Fruit fly (Drosophila melanogaster) whole organism, embryonic: ENCODE data around the gene CG32163.
A peak's percentile ranks its signal among the peaks of the same experiment; 100 is the strongest.

Source experiments
- CG10321 ChIP-seq: fragments of 200-800 bp; sonication (Bioruptor generic); IDR thresholded peaks from 2 replicates; pipeline ENCODE4 v1.3.6; 2022; ENCODE audit warnings: missing biosample characterization, missing genetic modification characterization
- CG11247 ChIP-seq: fragments of 200-800 bp; sonication (Bioruptor generic); IDR thresholded peaks from 2 replicates; pipeline ENCODE4 v1.3.6; 2022; ENCODE audit warnings: missing biosample characterization, missing genetic modification characterization
- CG11696 ChIP-seq: fragments of 200-800 bp; sonication (Bioruptor generic); IDR thresholded peaks from 2 replicates; pipeline ENCODE4 v1.3.6; 2022; ENCODE audit warnings: missing biosample characterization, missing genetic modification characterization
- CG12071 ChIP-seq: fragments of 200-800 bp; sonication (Bioruptor generic); optimal IDR thresholded peaks from 3 replicates; lab custom pipeline; 2018; ENCODE audit warnings: missing biosample characterization, mild to moderate bottlenecking, missing genetic modification characterization
- CG12391 ChIP-seq: fragments of 200-800 bp; sonication (Bioruptor generic); optimal IDR thresholded peaks from 3 replicates; lab custom pipeline; 2018; ENCODE audit warnings: missing biosample characterization, mild to moderate bottlenecking, missing genetic modification characterization, moderate library complexity
- CG13894 ChIP-seq: fragments of 200-800 bp; sonication (Bioruptor generic); optimal IDR thresholded peaks from 3 replicates; lab custom pipeline; 2018; ENCODE audit warnings: missing biosample characterization, mild to moderate bottlenecking, missing genetic modification characterization, moderate library complexity
- CG14014 ChIP-seq: fragments of 200-800 bp; sonication (Bioruptor generic); IDR thresholded peaks from 2 replicates; pipeline ENCODE4 v1.3.6; 2022; ENCODE audit warnings: missing biosample characterization, missing genetic modification characterization
- CG14710 ChIP-seq: fragments of 200-800 bp; sonication (Bioruptor generic); optimal IDR thresholded peaks from 3 replicates; lab custom pipeline; 2019; ENCODE audit warnings: missing biosample characterization, mild to moderate bottlenecking, missing genetic modification characterization, moderate library complexity
- CG15601 ChIP-seq: fragments of 200-800 bp; sonication (Bioruptor generic); optimal IDR thresholded peaks from 3 replicates; lab custom pipeline; 2019; ENCODE audit warnings: missing biosample characterization, mild to moderate bottlenecking, missing genetic modification characterization, moderate library complexity
- CG16779 ChIP-seq: fragments of 200-800 bp; sonication (Bioruptor generic); IDR thresholded peaks from 2 replicates; pipeline ENCODE4 v1.3.6; 2022; ENCODE audit warnings: missing biosample characterization, missing genetic modification characterization
- CG18476 ChIP-seq: fragments of 200-800 bp; sonication (Bioruptor generic); optimal IDR thresholded peaks from 2 replicates; lab custom pipeline; 2016; ENCODE audit warnings: missing biosample characterization, mild to moderate bottlenecking, missing genetic modification characterization
- CG18599 ChIP-seq: fragments of 200-800 bp; sonication (Bioruptor generic); optimal IDR thresholded peaks from 3 replicates; lab custom pipeline; 2017; ENCODE audit warnings: missing biosample characterization, missing genetic modification characterization, mild to moderate bottlenecking, moderate library complexity, missing genetic modification reagents
- CG30020 ChIP-seq: fragments of 200-800 bp; optimal IDR thresholded peaks from 2 replicates; lab custom pipeline; 2019; ENCODE audit warnings: missing biosample characterization, mild to moderate bottlenecking, missing genetic modification characterization, moderate library complexity
- CG3065 ChIP-seq: fragments of 200-800 bp; sonication (Bioruptor generic); optimal IDR thresholded peaks from 2 replicates; lab custom pipeline; 2016; ENCODE audit warnings: missing biosample characterization, missing genetic modification characterization
- CG32767 ChIP-seq: fragments of 200-800 bp; sonication (Bioruptor generic); IDR thresholded peaks from 2 replicates; pipeline ENCODE4 v1.3.6; 2022; ENCODE audit warnings: missing biosample characterization, missing genetic modification characterization
- CG34224 ChIP-seq: fragments of 200-800 bp; sonication (Bioruptor generic); IDR thresholded peaks from 3 replicates; pipeline ENCODE4 v1.3.6; 2022; ENCODE audit warnings: missing biosample characterization, missing genetic modification characterization; ENCODE audit not compliant: partially characterized antibody
- CG34422 ChIP-seq: fragments of 200-800 bp; sonication (Bioruptor generic); IDR thresholded peaks from 3 replicates; pipeline ENCODE4 v1.3.6; 2022; ENCODE audit warnings: missing biosample characterization, missing genetic modification characterization
- CG4404 ChIP-seq: fragments of 200-800 bp; sonication (Bioruptor generic); IDR thresholded peaks from 2 replicates; pipeline ENCODE4 v1.3.6; 2022; ENCODE audit warnings: missing biosample characterization, missing genetic modification characterization
- CG5953 ChIP-seq: fragments of 200-800 bp; sonication (Bioruptor generic); IDR thresholded peaks from 2 replicates; pipeline ENCODE4 v1.3.6; 2022; ENCODE audit warnings: missing biosample characterization, missing genetic modification characterization
- CG6683 ChIP-seq: fragments of 200-800 bp; sonication (Bioruptor generic); optimal IDR thresholded peaks from 2 replicates; lab custom pipeline; 2017; ENCODE audit warnings: missing biosample characterization, mild to moderate bottlenecking, missing genetic modification characterization, missing genetic modification reagents
- CG6854 ChIP-seq: fragments of 200-800 bp; sonication (Bioruptor generic); optimal IDR thresholded peaks from 3 replicates; lab custom pipeline; 2017; ENCODE audit warnings: missing biosample characterization, mild to moderate bottlenecking, missing genetic modification characterization
- CG9727 ChIP-seq: fragments of 200-800 bp; sonication (Bioruptor generic); optimal IDR thresholded peaks from 3 replicates; lab custom pipeline; 2017; ENCODE audit warnings: missing biosample characterization, mild to moderate bottlenecking, missing genetic modification characterization
- Dref ChIP-seq: fragments of 200-800 bp; sonication (Bioruptor generic); IDR thresholded peaks from 2 replicates; pipeline ENCODE4 v1.3.6; 2022; ENCODE audit warnings: missing biosample characterization, missing genetic modification characterization
- Ets65A ChIP-seq: fragments of 200-800 bp; sonication (Bioruptor generic); peaks from one replicate; lab custom pipeline; 2016; ENCODE audit warnings: missing biosample characterization, missing genetic modification characterization
- Hmr ChIP-seq: fragments of 200-800 bp; sonication (Bioruptor generic); optimal IDR thresholded peaks from 3 replicates; lab custom pipeline; 2017; ENCODE audit warnings: mild to moderate bottlenecking, missing biosample characterization, missing genetic modification reagents, missing genetic modification characterization
- Meics ChIP-seq: fragments of 200-800 bp; sonication (Bioruptor generic); optimal IDR thresholded peaks from 2 replicates; lab custom pipeline; 2017; ENCODE audit warnings: missing biosample characterization, mild to moderate bottlenecking, missing genetic modification characterization
- Mrtf ChIP-seq: fragments of 200-800 bp; sonication (Bioruptor generic); IDR thresholded peaks from 3 replicates; pipeline ENCODE4 v1.3.6; 2022; ENCODE audit warnings: missing biosample characterization, missing genetic modification characterization
- Oaz ChIP-seq: fragments of 200-800 bp; sonication (Bioruptor generic); IDR thresholded peaks from 2 replicates; pipeline ENCODE4 v1.3.6; 2022; ENCODE audit warnings: missing biosample characterization, missing genetic modification characterization
- Scr ChIP-seq: fragments of 200-800 bp; sonication (Bioruptor generic); IDR thresholded peaks from 2 replicates; pipeline ENCODE4 v1.3.6; 2022; ENCODE audit warnings: missing biosample characterization, missing genetic modification characterization; ENCODE audit not compliant: partially characterized antibody
- Sox100B ChIP-seq: fragments of 200-800 bp; sonication (Bioruptor generic); optimal IDR thresholded peaks from 3 replicates; lab custom pipeline; 2018; ENCODE audit warnings: missing biosample characterization, mild to moderate bottlenecking, missing genetic modification characterization
- Sry-δ ChIP-seq: fragments of 200-800 bp; sonication (Bioruptor generic); optimal IDR thresholded peaks from 2 replicates; lab custom pipeline; 2016; ENCODE audit warnings: missing biosample characterization, missing genetic modification characterization
- TFAM ChIP-seq: fragments of 200-800 bp; sonication (Bioruptor generic); optimal IDR thresholded peaks from 2 replicates; lab custom pipeline; 2017; ENCODE audit warnings: missing biosample characterization, missing genetic modification characterization, inconsistent platforms
- bsh ChIP-seq, 2 experiments: fragments of 200-800 bp; sonication (Bioruptor generic); optimal IDR thresholded peaks; 2 replicates each; lab custom pipeline; 2017 to 2018; ENCODE audit warnings: mild to moderate bottlenecking in 2 of 2, missing biosample characterization in 2 of 2, missing genetic modification characterization in 2 of 2, moderate library complexity in 1 of 2
- cato ChIP-seq: fragments of 200-800 bp; sonication (Bioruptor generic); optimal IDR thresholded peaks from 2 replicates; lab custom pipeline; 2016; ENCODE audit warnings: missing biosample characterization, missing genetic modification characterization, borderline replicate concordance
- chinmo ChIP-seq: fragments of 200-800 bp; sonication (Bioruptor generic); IDR thresholded peaks from 4 replicates; pipeline ENCODE4 v1.3.6; 2022; ENCODE audit warnings: missing biosample characterization, missing genetic modification characterization; ENCODE audit not compliant: partially characterized antibody
- ci ChIP-seq: fragments of 200-800 bp; sonication (Bioruptor generic); IDR thresholded peaks from 3 replicates; pipeline ENCODE4 v1.3.6; 2022; ENCODE audit warnings: missing biosample characterization, missing genetic modification characterization
- danr ChIP-seq: fragments of 200-800 bp; sonication (Bioruptor generic); IDR thresholded peaks from 2 replicates; pipeline ENCODE4 v1.3.6; 2022; ENCODE audit warnings: missing biosample characterization, missing genetic modification characterization
- disco-r ChIP-seq: fragments of 200-800 bp; sonication (Bioruptor generic); optimal IDR thresholded peaks from 2 replicates; lab custom pipeline; 2016; ENCODE audit warnings: missing biosample characterization, missing genetic modification characterization
- fd64A ChIP-seq: fragments of 200-800 bp; sonication (Bioruptor generic); optimal IDR thresholded peaks from 3 replicates; lab custom pipeline; 2018; ENCODE audit warnings: missing biosample characterization, mild to moderate bottlenecking, missing genetic modification characterization
- fru ChIP-seq: fragments of >200 bp; optimal IDR thresholded peaks from 2 replicates; lab custom pipeline; 2017
- klu ChIP-seq: fragments of 200-800 bp; sonication (Bioruptor generic); IDR thresholded peaks from 2 replicates; pipeline ENCODE4 v1.3.6; 2022; ENCODE audit warnings: missing biosample characterization, missing genetic modification characterization
- nerfin-2 ChIP-seq: fragments of 200-800 bp; sonication (Bioruptor generic); IDR thresholded peaks from 2 replicates; pipeline ENCODE4 v1.3.6; 2022; ENCODE audit warnings: missing biosample characterization, missing genetic modification characterization; ENCODE audit not compliant: partially characterized antibody
- nom ChIP-seq: fragments of 200-800 bp; sonication (Bioruptor generic); optimal IDR thresholded peaks from 2 replicates; lab custom pipeline; 2017; ENCODE audit warnings: missing biosample characterization, missing genetic modification characterization, mild to moderate bottlenecking, moderate library complexity, missing genetic modification reagents
- pros ChIP-seq: fragments of 200-800 bp; sonication (Bioruptor generic); optimal IDR thresholded peaks from 3 replicates; lab custom pipeline; 2019; ENCODE audit warnings: missing biosample characterization, mild to moderate bottlenecking, missing genetic modification characterization, moderate library complexity
- sc ChIP-seq, 3 experiments: fragments of >200 bp in 2 of 3; fragments of 200-800 bp in 1 of 3; sonication (Bioruptor generic) in 1 of 3; optimal IDR thresholded peaks; 2 replicates in 2 of 3; 3 replicates in 1 of 3; lab custom pipeline; 2017; ENCODE audit warnings: mild to moderate bottlenecking in 1 of 3, missing biosample characterization in 1 of 3, missing genetic modification characterization in 1 of 3, missing genetic modification reagents in 1 of 3
- scrt ChIP-seq: fragments of 200-800 bp; sonication (Bioruptor generic); optimal IDR thresholded peaks from 2 replicates; lab custom pipeline; 2018; ENCODE audit warnings: missing biosample characterization, mild to moderate bottlenecking, missing genetic modification characterization, moderate library complexity
- tin ChIP-seq: fragments of 200-800 bp; sonication (Bioruptor generic); optimal IDR thresholded peaks from 3 replicates; lab custom pipeline; 2016; ENCODE audit warnings: missing biosample characterization, missing genetic modification characterization
- vvl ChIP-seq: fragments of 200-800 bp; sonication (Bioruptor generic); IDR thresholded peaks from 2 replicates; pipeline ENCODE4 v1.3.6; 2022; ENCODE audit warnings: missing biosample characterization, missing genetic modification characterization
- wdn ChIP-seq: fragments of 200-800 bp; sonication (Bioruptor generic); IDR thresholded peaks from 2 replicates; pipeline ENCODE4 v1.3.6; 2022; ENCODE audit warnings: missing biosample characterization, missing genetic modification characterization
- wek ChIP-seq: fragments of 200-800 bp; sonication (Bioruptor generic); optimal IDR thresholded peaks from 3 replicates; lab custom pipeline; 2018; ENCODE audit warnings: missing biosample characterization, mild to moderate bottlenecking, missing genetic modification characterization, moderate library complexity

The CG32163 gene

dm6 chr3L:16615132-16615709 is 28.3 kb downstream of the CG32163 start, which contains the start of gene Mo25 (continued):
- TF ChIP-seq Meics (GFP tag; lab: Kevin White, UChicago) (peak; percentile 34), bsh (GFP tag; optimal IDR thresholded peaks at IDR 0.05; lab: Kevin White, UChicago) (peak in 1 of 2 experiments; percentile 18), CG32767 (GFP tag; lab: Robert Waterston, UW) (no peak), disco-r (no peak), CG14014 (GFP tag; lab: Robert Waterston, UW) (peak; percentile 13; the same call in 1 of the 2 replicates), ci (peak; percentile 54; the same call in 2 of the 3 replicates), CG6854 (GFP tag; lab: Kevin White, UChicago) (no peak), wek (GFP tag; lab: Kevin White, UChicago) (no peak), CG34422 (GFP tag; lab: Robert Waterston, UW) (no peak), CG14710 (tag; lab: Kevin White, UChicago) (peak; percentile 71), CG5953 (GFP tag; lab: Robert Waterston, UW) (no peak), fd64A (GFP tag; lab: Kevin White, UChicago) (no peak), Hmr (peak; percentile 52), CG4404 (GFP tag; lab: Robert Waterston, UW) (no peak), Ets65A (GFP tag; lab: Kevin White, UChicago) (peak; percentile 11), Sox100B (GFP tag; lab: Kevin White, UChicago) (no peak), CG11696 (GFP tag; lab: Robert Waterston, UW) (no peak), CG9727 (GFP tag; lab: Kevin White, UChicago) (no peak), Dref (GFP tag; lab: Robert Waterston, UW) (peak; percentile 91), CG11247 (GFP tag; lab: Robert Waterston, UW) (peak; percentile 35; the same call in 1 of the 2 replicates), sc (optimal IDR thresholded peaks at IDR 0.05; lab: Kevin White, UChicago) (no peak), sc (GFP tag; optimal IDR thresholded peaks at IDR 0.05; lab: Kevin White, UChicago) (no peak), wdn (GFP tag; lab: Robert Waterston, UW) (no peak), CG12391 (peak; percentile 69), klu (GFP tag; lab: Robert Waterston, UW) (no peak), scrt (peak; percentile 14), nerfin-2 (GFP tag; lab: Robert Waterston, UW) (no peak), CG34224 (GFP tag; lab: Robert Waterston, UW) (peak; percentile 83), CG3065 (GFP tag; lab: Kevin White, UChicago) (no peak), CG18476 (GFP tag; lab: Kevin White, UChicago) (peak; percentile 32), CG18599 (GFP tag; lab: Kevin White, UChicago) (peak; percentile 11), CG13894 (tag; lab: Kevin White, UChicago) (peak; percentile 40), CG6683 (GFP tag; lab: Kevin White, UChicago) (no peak), Mrtf (GFP tag; lab: Robert Waterston, UW) (no peak), CG15601 (tag; lab: Kevin White, UChicago) (peak; percentile 60), CG10321 (GFP tag; lab: Robert Waterston, UW) (no peak; the same call in 1 of the 2 replicates), danr (GFP tag; lab: Robert Waterston, UW) (no peak), CG30020 (peak; percentile 52), chinmo (GFP tag; lab: Robert Waterston, UW) (no peak), Scr (peak; percentile 72), Oaz (GFP tag; lab: Robert Waterston, UW) (no peak), fru (no peak), vvl (GFP tag; lab: Robert Waterston, UW) (peak; percentile 77), Sry-δ (GFP tag; lab: Kevin White, UChicago) (peak; percentile 59), CG16779 (GFP tag; lab: Robert Waterston, UW) (no peak), pros (GFP tag; lab: Kevin White, UChicago) (no peak), tin (GFP tag; lab: Kevin White, UChicago) (peak; percentile 49), nom (GFP tag; lab: Kevin White, UChicago) (peak; percentile 1), TFAM (GFP tag; lab: Kevin White, UChicago) (no peak), CG12071 (GFP tag; lab: Kevin White, UChicago) (no peak), cato (no peak)
